ENCODE assay signal across 6 worm cellular contexts in the genomic region with DNA sequence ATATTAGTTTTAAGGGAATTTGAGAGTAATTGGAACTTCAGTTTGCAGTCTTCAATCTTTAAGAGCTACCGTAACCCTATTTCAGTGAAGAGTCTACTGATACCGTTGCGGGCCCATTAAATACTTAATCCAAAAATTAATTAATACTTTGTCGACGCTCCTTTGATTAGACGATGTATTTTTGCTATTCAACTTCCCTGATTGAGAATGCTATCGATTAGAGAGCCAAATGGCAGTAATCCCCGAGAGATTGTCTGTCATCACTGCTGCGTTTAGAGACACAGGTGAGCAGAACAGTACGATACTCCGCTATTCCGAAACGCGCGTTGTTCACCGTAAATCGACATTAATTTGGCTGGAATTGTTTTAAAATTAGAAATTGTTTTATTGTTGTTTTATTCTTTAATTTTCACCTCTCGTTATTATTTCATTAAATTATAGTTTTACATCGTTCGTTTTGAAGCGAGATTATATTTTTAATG.
TF ChIP-seq lines count a peak whose summit lies in the region.

Gene rfl-1, plus strand, starts transcription at position 51 of the 482 bp plus-strand sequence.

TF ChIP-seq in whole organism, L1 larva, 84 proteins besides CTCF, POLR2A, EP300 and RAD21 (continued from another document and continues in another):
- TF ChIP-seq lin-14 (GFP tag; optimal IDR thresholded peaks at IDR 0.05; lab: Kevin White, UChicago): peak; percentile 61
- peak; percentile 70 to 77 for TF ChIP-seq lin-35 (GFP tag; optimal IDR thresholded peaks at IDR 0.05; lab: Kevin White, UChicago)
- TF ChIP-seq nhr-12 (tag; optimal IDR thresholded peaks at IDR 0.05; lab: Kevin White, UChicago): no peak
- TF ChIP-seq rnt-1 (tag; optimal IDR thresholded peaks at IDR 0.05; lab: Kevin White, UChicago): peak; percentile 52
- TF ChIP-seq lin-15B (tag; optimal IDR thresholded peaks at IDR 0.05; lab: Kevin White, UChicago): peak; percentile 75
- TF ChIP-seq vab-15 (tag; optimal IDR thresholded peaks at IDR 0.05; lab: Kevin White, UChicago): no peak
- TF ChIP-seq mep-1 (tag; optimal IDR thresholded peaks at IDR 0.05; lab: Kevin White, UChicago): peak; percentile 61
- TF ChIP-seq unc-30 (tag; optimal IDR thresholded peaks at IDR 0.05; lab: Kevin White, UChicago): no peak
- no peak for TF ChIP-seq nhr-28 (tag; optimal IDR thresholded peaks at IDR 0.05; lab: Kevin White, UChicago)
- no peak for TF ChIP-seq sptf-1 (tag; optimal IDR thresholded peaks at IDR 0.05; lab: Kevin White, UChicago)
- no peak for TF ChIP-seq hpl-2 (GFP tag; optimal IDR thresholded peaks at IDR 0.05; lab: Kevin White, UChicago)
- TF ChIP-seq hlh-17 (GFP tag; optimal IDR thresholded peaks at IDR 0.05; lab: Kevin White, UChicago; ENCODE audit: borderline replicate concordance): no peak
- TF ChIP-seq Y116A8C.19 (tag; optimal IDR thresholded peaks at IDR 0.05; lab: Kevin White, UChicago; ENCODE audit: borderline replicate concordance): no peak
- no peak for TF ChIP-seq nhr-237 (tag; optimal IDR thresholded peaks at IDR 0.05; lab: Kevin White, UChicago)
- peak; percentile 19 for TF ChIP-seq jun-1 (tag; optimal IDR thresholded peaks at IDR 0.05; lab: Kevin White, UChicago)
- peak; percentile 42 for TF ChIP-seq fkh-8 (tag; optimal IDR thresholded peaks at IDR 0.05; lab: Kevin White, UChicago)
- peak; percentile 55 for TF ChIP-seq C16A3.4 (tag; optimal IDR thresholded peaks at IDR 0.05; lab: Kevin White, UChicago)
- TF ChIP-seq fos-1 (tag; optimal IDR thresholded peaks at IDR 0.05; lab: Kevin White, UChicago): peak; percentile 31
- no peak for TF ChIP-seq aly-2 (tag; optimal IDR thresholded peaks at IDR 0.05; lab: Kevin White, UChicago)
- TF ChIP-seq egl-27 (tag; optimal IDR thresholded peaks at IDR 0.05; lab: Kevin White, UChicago): no peak

TF ChIP-seq in whole organism, L2 larva, 48 proteins besides CTCF, POLR2A, EP300 and RAD21 (continued from another document):
- peak; percentile 47 to 84 for TF ChIP-seq lsy-2 (tag; optimal IDR thresholded peaks at IDR 0.05; lab: Kevin White, UChicago)
- peak; percentile 37 for TF ChIP-seq sma-3 (GFP tag; optimal IDR thresholded peaks at IDR 0.05; lab: Kevin White, UChicago)
- no peak for TF ChIP-seq alr-1 (tag; optimal IDR thresholded peaks at IDR 0.05; lab: Kevin White, UChicago)
- peak; percentile 34 for TF ChIP-seq F13H6.1 (tag; optimal IDR thresholded peaks at IDR 0.05; lab: Kevin White, UChicago)
- TF ChIP-seq R02D3.7 (tag; optimal IDR thresholded peaks at IDR 0.05; lab: Kevin White, UChicago): peak; percentile 86

TF ChIP-seq in whole organism, L3 larva, 47 proteins besides CTCF, POLR2A, EP300 and RAD21 (continued from another document):
- TF ChIP-seq nhr-237 (tag; optimal IDR thresholded peaks at IDR 0.05; lab: Kevin White, UChicago) (no peak), fkh-2 (tag; optimal IDR thresholded peaks at IDR 0.05; lab: Kevin White, UChicago) (no peak), ceh-16 (tag; optimal IDR thresholded peaks at IDR 0.05; lab: Kevin White, UChicago) (no peak), ZK546.5 (tag; optimal IDR thresholded peaks at IDR 0.05; lab: Kevin White, UChicago) (no peak), nhr-12 (tag; optimal IDR thresholded peaks at IDR 0.05; lab: Kevin White, UChicago) (no peak), pqm-1 (tag; optimal IDR thresholded peaks at IDR 0.05; lab: Kevin White, UChicago) (peak; percentile 32), ceh-28 (tag; optimal IDR thresholded peaks at IDR 0.05; lab: Kevin White, UChicago) (peak; percentile 44), eor-1 (tag; optimal IDR thresholded peaks at IDR 0.05; lab: Kevin White, UChicago) (no peak), elt-2 (tag; optimal IDR thresholded peaks at IDR 0.05; lab: Kevin White, UChicago) (peak; percentile 12), nhr-25 (tag; optimal IDR thresholded peaks at IDR 0.05; lab: Kevin White, UChicago) (peak; percentile 23), lin-39 (tag; optimal IDR thresholded peaks at IDR 0.05; lab: Kevin White, UChicago) (peak; percentile 81), R02D3.7 (tag; optimal IDR thresholded peaks at IDR 0.05; lab: Kevin White, UChicago) (peak; percentile 94), skn-1 (tag; optimal IDR thresholded peaks at IDR 0.05; lab: Kevin White, UChicago) (peak; percentile 70), elt-1 (tag; optimal IDR thresholded peaks at IDR 0.05; lab: Kevin White, UChicago) (no peak), jun-1 (tag; optimal IDR thresholded peaks at IDR 0.05; lab: Kevin White, UChicago) (no peak), ama-1 (optimal IDR thresholded peaks at IDR 0.05; lab: Kevin White, UChicago) (no peak), aly-2 (tag; optimal IDR thresholded peaks at IDR 0.05; lab: Kevin White, UChicago) (no peak), lsy-12 (tag; optimal IDR thresholded peaks at IDR 0.05; lab: Kevin White, UChicago) (no peak)

TF ChIP-seq in whole organism, L4 larva, 104 proteins besides CTCF, POLR2A, EP300 and RAD21 (continued from another document):
- no peak for TF ChIP-seq lim-7 (GFP tag; IDR thresholded peaks at IDR 0.05; lab: Robert Waterston, UW)
- TF ChIP-seq lsy-2 (tag; optimal IDR thresholded peaks at IDR 0.05; lab: Kevin White, UChicago): peak in 1 of 2 experiments; percentile 83
- peak; percentile 19 for TF ChIP-seq mep-1 (tag; optimal IDR thresholded peaks at IDR 0.05; lab: Kevin White, UChicago)
- peak; percentile 25; the same call in 1 of the 2 replicates for TF ChIP-seq hmg-1.1 (GFP tag; IDR thresholded peaks at IDR 0.05; lab: Robert Waterston, UW)
- TF ChIP-seq mes-2 (tag; optimal IDR thresholded peaks at IDR 0.05; lab: Kevin White, UChicago; ENCODE audit: poor library complexity, severe bottlenecking): peak; percentile 65
- TF ChIP-seq aly-2 (tag; optimal IDR thresholded peaks at IDR 0.05; lab: Kevin White, UChicago): no peak
- TF ChIP-seq unc-62 (GFP tag; optimal IDR thresholded peaks at IDR 0.05 in 1 of 2; lab: Kevin White, UChicago): peak in 1 of 2 experiments; percentile 81
- TF ChIP-seq unc-62 (tag; optimal IDR thresholded peaks at IDR 0.05; lab: Kevin White, UChicago): no peak
TF ChIP-seq in whole organism, L4 larva: peak in this region for 11.

TF ChIP-seq in whole organism, late embryonic, 69 proteins besides CTCF, POLR2A, EP300 and RAD21 (continued from another document):
- TF ChIP-seq rnt-1 (tag; optimal IDR thresholded peaks at IDR 0.05; lab: Kevin White, UChicago): no peak
- no peak for TF ChIP-seq ceh-30 (tag; optimal IDR thresholded peaks at IDR 0.05; lab: Kevin White, UChicago)
- no peak for TF ChIP-seq pax-1 (tag; optimal IDR thresholded peaks at IDR 0.05; lab: Kevin White, UChicago)
- no peak for TF ChIP-seq odd-2 (tag; optimal IDR thresholded peaks at IDR 0.05; lab: Kevin White, UChicago)
- no peak for TF ChIP-seq ama-1 (optimal IDR thresholded peaks at IDR 0.05; lab: Kevin White, UChicago)
- no peak for TF ChIP-seq npax-4 (tag; optimal IDR thresholded peaks at IDR 0.05; lab: Kevin White, UChicago)
- no peak for TF ChIP-seq Y22D7AL.16 (tag; optimal IDR thresholded peaks at IDR 0.05; lab: Kevin White, UChicago)
- no peak for TF ChIP-seq ceh-2 (tag; optimal IDR thresholded peaks at IDR 0.05; lab: Kevin White, UChicago)
- TF ChIP-seq unc-86 (tag; optimal IDR thresholded peaks at IDR 0.05; lab: Kevin White, UChicago): no peak
- no peak for TF ChIP-seq ceh-6 (GFP tag; optimal IDR thresholded peaks at IDR 0.05; lab: Kevin White, UChicago)
- TF ChIP-seq ceh-19 (GFP tag; optimal IDR thresholded peaks at IDR 0.05; lab: Kevin White, UChicago): no peak

TF ChIP-seq in whole organism, young adult, 124 proteins besides CTCF, POLR2A, EP300 and RAD21 (continued from another document):
- TF ChIP-seq Y95B8A.8 (GFP tag; IDR thresholded peaks at IDR 0.05; lab: Robert Waterston, UW) (no peak), dpff-1 (tag; optimal IDR thresholded peaks at IDR 0.05; lab: Kevin White, UChicago) (no peak), nfya-1 (tag; optimal IDR thresholded peaks at IDR 0.05; lab: Kevin White, UChicago; ENCODE audit: borderline replicate concordance, insufficient read depth) (no peak), madf-6 (GFP tag; IDR thresholded peaks at IDR 0.05; lab: Robert Waterston, UW) (0 out of 2 replicates have a peak, but pooled peaks have one; percentile 7)
TF ChIP-seq in whole organism, young adult: peak in this region for 9.
